Worm (Caenorhabditis elegans) whole organism, early embryonic: ENCODE data around the gene F45B8.5.

Experiments
- B0310.2 ChIP-seq: sonication (generic microtip); optimal IDR thresholded peaks from 2 replicates; lab custom pipeline; 2016; ENCODE audit warnings: mild to moderate bottlenecking, missing genetic modification characterization, missing compliant biosample characterization
- F13C5.2 ChIP-seq: sonication (generic microtip); optimal IDR thresholded peaks from 2 replicates; lab custom pipeline; 2017; ENCODE audit warnings: mild to moderate bottlenecking, missing genetic modification characterization, inconsistent platforms, missing compliant biosample characterization
- aly-1 ChIP-seq: sonication (generic microtip); optimal IDR thresholded peaks from 2 replicates; lab custom pipeline; 2016; ENCODE audit warnings: missing genetic modification characterization, missing compliant biosample characterization
- ama-1 ChIP-seq: fragments of 150-350 bp; optimal IDR thresholded peaks from 2 replicates; lab custom pipeline; 2014
- ceh-36 ChIP-seq: sonication (generic microtip); optimal IDR thresholded peaks from 2 replicates; lab custom pipeline; 2016; ENCODE audit warnings: missing genetic modification characterization, inconsistent platforms, missing compliant biosample characterization
- flt-1 ChIP-seq: fragments of 200-800 bp; sonication (Bioruptor generic); IDR thresholded peaks from 2 replicates; pipeline ENCODE4 v1.3.6; 2022; ENCODE audit warnings: missing genetic modification characterization, missing compliant biosample characterization
- hmbx-1 ChIP-seq: sonication (generic microtip); optimal IDR thresholded peaks from 2 replicates; lab custom pipeline; 2016; ENCODE audit warnings: mild to moderate bottlenecking, missing genetic modification characterization, missing compliant biosample characterization
- tra-4 ChIP-seq: sonication (generic microtip); optimal IDR thresholded peaks from 2 replicates; lab custom pipeline; 2017; ENCODE audit warnings: missing genetic modification characterization, missing compliant biosample characterization

- no peak for TF ChIP-seq B0310.2 (tag; lab: Kevin White, UChicago)
- TF ChIP-seq aly-1 (tag; lab: Kevin White, UChicago), result no peak
- no peak for TF ChIP-seq hmbx-1 (tag; lab: Kevin White, UChicago)
- TF ChIP-seq ama-1 (lab: Kevin White, UChicago), result no peak
- TF ChIP-seq ceh-36 (tag; lab: Kevin White, UChicago), result no peak
- TF ChIP-seq flt-1 (GFP tag; lab: Robert Waterston, UW), result no peak
- no peak for TF ChIP-seq tra-4 (tag; lab: Kevin White, UChicago)
- TF ChIP-seq F13C5.2 (tag; lab: Kevin White, UChicago), result no peak
These were observed 27.9 kb downstream of the F45B8.5 start for ce11 chrX:14993744-14994143.
